Fruit fly (Drosophila melanogaster) Kc167 (cell line): ENCODE results near the gene TfIIA-L.
A peak's percentile ranks its signal among the peaks of the same experiment; 100 is the strongest.

Source experiments
- Myc ChIP-seq: fragments of >200 bp; optimal IDR thresholded peaks from 2 replicates; lab custom pipeline; 2017; ENCODE audit warnings: missing external identifiers
- Sin3A ChIP-seq: fragments of >200 bp; optimal IDR thresholded peaks from 2 replicates; lab custom pipeline; 2018; ENCODE audit warnings: missing external identifiers
- h ChIP-seq: fragments of >200 bp; optimal IDR thresholded peaks from 3 replicates; lab custom pipeline; 2018; ENCODE audit warnings: missing external identifiers
- insv ChIP-seq: fragments of >200 bp; optimal IDR thresholded peaks from 3 replicates; lab custom pipeline; 2018; ENCODE audit warnings: missing external identifiers
- psq ChIP-seq: fragments of >200 bp; optimal IDR thresholded peaks from 2 replicates; lab custom pipeline; 2017; ENCODE audit warnings: missing external identifiers
- ttk ChIP-seq: sonication (Bioruptor generic); optimal IDR thresholded peaks from 2 replicates; lab custom pipeline; 2017; ENCODE audit warnings: missing external identifiers

TfIIA-L gene

dm6 chr3R:27270379-27271266 is 19.7 kb downstream of the TfIIA-L start:
- TF ChIP-seq ttk (lab: Kevin White, UChicago): peak; percentile 94
- TF ChIP-seq h (lab: Kevin White, UChicago): no peak

- TF ChIP-seq Sin3A (lab: Kevin White, UChicago): no peak
- TF ChIP-seq Myc (lab: Kevin White, UChicago): no peak
- TF ChIP-seq psq: no peak
- no peak for TF ChIP-seq insv (lab: Kevin White, UChicago)
- no peak for TF ChIP-seq h (lab: Kevin White, UChicago)
Measured at dm6 chr3R:27272233-27272632, 21.3 kb downstream of the TfIIA-L start.

- TF ChIP-seq ttk (lab: Kevin White, UChicago) (no peak), insv (lab: Kevin White, UChicago) (no peak), Sin3A (lab: Kevin White, UChicago) (no peak), h (lab: Kevin White, UChicago) (no peak), Myc (lab: Kevin White, UChicago) (no peak), psq (no peak)
Measured at dm6 chr3R:27273118-27274062, 22.5 kb downstream of the TfIIA-L start, which contains the start of gene CG5934. Gene CG5934, plus strand, starts transcription at chr3R:27273705.

dm6 chr3R:27274533-27275447 is 23.9 kb downstream of the TfIIA-L start, which contains the start of gene CG5938:
Gene CG5938, plus strand, starts transcription at chr3R:27274794.
- no peak for TF ChIP-seq Sin3A (lab: Kevin White, UChicago)
- TF ChIP-seq h (lab: Kevin White, UChicago): no peak
- TF ChIP-seq ttk (lab: Kevin White, UChicago): no peak
- TF ChIP-seq Myc (lab: Kevin White, UChicago): no peak
- no peak for TF ChIP-seq psq
- TF ChIP-seq insv (lab: Kevin White, UChicago): no peak

dm6 chr3R:27279478-27279877 is 28.6 kb downstream of the TfIIA-L start:
- TF ChIP-seq psq: no peak
- peak; percentile 97 for TF ChIP-seq ttk (lab: Kevin White, UChicago)

dm6 chr3R:27281022-27281810 is 30.3 kb downstream of the TfIIA-L start:
- no peak for TF ChIP-seq h (lab: Kevin White, UChicago)
- TF ChIP-seq psq: no peak
- TF ChIP-seq Sin3A (lab: Kevin White, UChicago): no peak
- TF ChIP-seq Myc (lab: Kevin White, UChicago): no peak
- TF ChIP-seq ttk (lab: Kevin White, UChicago): no peak
- TF ChIP-seq insv (lab: Kevin White, UChicago): no peak

- TF ChIP-seq Myc (lab: Kevin White, UChicago) (no peak), insv (lab: Kevin White, UChicago) (no peak), ttk (lab: Kevin White, UChicago) (no peak), Sin3A (lab: Kevin White, UChicago) (no peak), psq (no peak), h (lab: Kevin White, UChicago) (no peak)
Measured at dm6 chr3R:27281811-27282131, 30.9 kb downstream of the TfIIA-L start.

- no peak for TF ChIP-seq Sin3A (lab: Kevin White, UChicago)
- TF ChIP-seq ttk (lab: Kevin White, UChicago): no peak
- TF ChIP-seq insv (lab: Kevin White, UChicago): no peak
- no peak for TF ChIP-seq h (lab: Kevin White, UChicago)
- no peak for TF ChIP-seq Myc (lab: Kevin White, UChicago)
- no peak for TF ChIP-seq psq
Measured at dm6 chr3R:27282286-27282685, 31.4 kb downstream of the TfIIA-L start, which contains the start of gene mrt. Gene mrt, minus strand, starts transcription at chr3R:27282661.

dm6 chr3R:27283645-27284044 is 32.7 kb downstream of the TfIIA-L start, which contains the start of gene CG3368:
Gene CG3368, plus strand, starts transcription at chr3R:27283780.
- no peak for TF ChIP-seq ttk (lab: Kevin White, UChicago)
- TF ChIP-seq h (lab: Kevin White, UChicago): no peak
- TF ChIP-seq insv (lab: Kevin White, UChicago): no peak
- no peak for TF ChIP-seq psq
- TF ChIP-seq Myc (lab: Kevin White, UChicago): no peak
- TF ChIP-seq Sin3A (lab: Kevin White, UChicago): no peak
